Worm (Caenorhabditis elegans): ENCODE measurements around the gene ZK616.3.

ce11 chrIV:5367899-5368298 lies 29.0 kb upstream of the ZK616.3 start:
- no peak for TF ChIP-seq ztf-18 (tag; optimal IDR thresholded peaks at IDR 0.05)
- no peak for TF ChIP-seq hrde-1 (tag; optimal IDR thresholded peaks at IDR 0.05; ENCODE audit: borderline replicate concordance)
- no peak for TF ChIP-seq F33H1.4 (GFP tag; IDR thresholded peaks at IDR 0.05)
- no peak for TF ChIP-seq Y53G8AR.9 (GFP tag; conservative IDR thresholded peaks at IDR 0.05)
- no peak for TF ChIP-seq C17E4.6 (GFP tag; IDR thresholded peaks at IDR 0.05)
- no peak for TF ChIP-seq pha-4 (tag; optimal IDR thresholded peaks at IDR 0.05)
- no peak for TF ChIP-seq egrh-3 (GFP tag; IDR thresholded peaks at IDR 0.05)
- TF ChIP-seq F22D6.2 (tag; optimal IDR thresholded peaks at IDR 0.05) = no peak
- TF ChIP-seq Y67H2A.10 (GFP tag; conservative IDR thresholded peaks at IDR 0.05) = no peak
- no peak for TF ChIP-seq snpc-1.1 (tag; optimal IDR thresholded peaks at IDR 0.05; ENCODE audit: insufficient read depth)
- no peak for TF ChIP-seq lin-40 (tag; optimal IDR thresholded peaks at IDR 0.05)

All from whole organism, young adult.